Worm (Caenorhabditis elegans) whole organism, early embryonic: ENCODE data around the gene sri-42.

Source experiments
- B0310.2 ChIP-seq: sonication (generic microtip); optimal IDR thresholded peaks from 2 replicates; lab custom pipeline; 2016; ENCODE audit warnings: mild to moderate bottlenecking, missing genetic modification characterization, missing compliant biosample characterization
- F13C5.2 ChIP-seq: sonication (generic microtip); optimal IDR thresholded peaks from 2 replicates; lab custom pipeline; 2017; ENCODE audit warnings: mild to moderate bottlenecking, missing genetic modification characterization, inconsistent platforms, missing compliant biosample characterization
- aly-1 ChIP-seq: sonication (generic microtip); optimal IDR thresholded peaks from 2 replicates; lab custom pipeline; 2016; ENCODE audit warnings: missing genetic modification characterization, missing compliant biosample characterization
- ama-1 ChIP-seq: fragments of 150-350 bp; optimal IDR thresholded peaks from 2 replicates; lab custom pipeline; 2014
- ceh-13 ChIP-seq: fragments of 200-800 bp; sonication (Bioruptor generic); optimal IDR thresholded peaks from 2 replicates; lab custom pipeline; 2018; ENCODE audit warnings: mild to moderate bottlenecking, missing genetic modification characterization, missing compliant biosample characterization
- flt-1 ChIP-seq: fragments of 200-800 bp; sonication (Bioruptor generic); IDR thresholded peaks from 2 replicates; pipeline ENCODE4 v1.3.6; 2022; ENCODE audit warnings: missing genetic modification characterization, missing compliant biosample characterization
- hmbx-1 ChIP-seq: sonication (generic microtip); optimal IDR thresholded peaks from 2 replicates; lab custom pipeline; 2016; ENCODE audit warnings: mild to moderate bottlenecking, missing genetic modification characterization, missing compliant biosample characterization
- hmg-4 ChIP-seq: fragments of 200-800 bp; sonication (Bioruptor generic); optimal IDR thresholded peaks from 2 replicates; lab custom pipeline; 2018; ENCODE audit warnings: mild to moderate bottlenecking, missing genetic modification characterization, missing compliant biosample characterization
- hnd-1 ChIP-seq: sonication (generic microtip); optimal IDR thresholded peaks from 2 replicates; lab custom pipeline; 2016; ENCODE audit warnings: missing genetic modification characterization, missing compliant biosample characterization
- scrt-1 ChIP-seq: fragments of 200-800 bp; sonication (Bioruptor generic); IDR thresholded peaks from 2 replicates; pipeline ENCODE4 v1.3.6; 2022; ENCODE audit warnings: missing genetic modification characterization, missing compliant biosample characterization
- sea-1 ChIP-seq: fragments of 200-800 bp; sonication (Bioruptor generic); conservative IDR thresholded peaks from 2 replicates; pipeline ENCODE4 v1.3.6; 2022; ENCODE audit warnings: missing genetic modification characterization, missing compliant biosample characterization
- tbx-11 ChIP-seq: fragments of 200-800 bp; sonication (Bioruptor generic); IDR thresholded peaks from 2 replicates; pipeline ENCODE4 v1.3.6; 2022; ENCODE audit warnings: missing genetic modification characterization, missing compliant biosample characterization
- tbx-37 ChIP-seq: fragments of 200-800 bp; sonication (Bioruptor generic); conservative IDR thresholded peaks from 2 replicates; pipeline ENCODE4 v1.3.6; 2022; ENCODE audit warnings: missing genetic modification reagents, missing genetic modification characterization, missing compliant biosample characterization

DNA sequence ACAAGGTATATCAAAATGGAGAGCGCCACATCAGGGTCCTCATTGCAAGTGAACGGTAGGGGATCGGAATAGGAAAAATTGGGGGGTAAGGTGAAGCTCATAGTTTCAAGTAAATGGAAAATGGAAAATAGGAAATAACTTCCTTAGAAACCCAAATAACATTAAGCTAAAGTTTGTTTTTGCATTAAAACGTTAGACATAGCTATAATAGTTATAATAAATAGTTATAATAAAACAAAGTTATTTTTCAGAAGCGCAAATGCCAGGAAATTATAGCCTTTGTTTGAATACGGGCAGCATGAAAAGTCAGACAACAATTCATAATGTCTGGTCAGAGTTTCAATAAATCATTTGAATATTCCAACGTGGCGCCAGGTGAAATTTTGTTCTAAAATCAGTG, 42.2 kb downstream of the sri-42 start, which contains the start of gene srg-24:
- TF ChIP-seq sea-1 = no peak
- TF ChIP-seq hnd-1 (tag; lab: Kevin White, UChicago) = no peak
- TF ChIP-seq tbx-11 = no peak
- TF ChIP-seq hmg-4 (GFP tag; lab: Kevin White, UChicago) = no peak
- TF ChIP-seq ama-1 (lab: Kevin White, UChicago) = no peak
- no peak for TF ChIP-seq aly-1
- no peak for TF ChIP-seq flt-1 (GFP tag; lab: Robert Waterston, UW)
- no peak for TF ChIP-seq scrt-1 (GFP tag; lab: Robert Waterston, UW)
- TF ChIP-seq B0310.2 = no peak
- no peak for TF ChIP-seq tbx-37
- TF ChIP-seq ceh-13 (GFP tag; lab: Kevin White, UChicago) = no peak
- TF ChIP-seq F13C5.2 (tag; lab: Kevin White, UChicago) = no peak
- TF ChIP-seq hmbx-1 (tag; lab: Kevin White, UChicago) = no peak
